Worm (Caenorhabditis elegans) whole organism, L2 larva: ENCODE data around the gene csa-1.

Source experiments
- R02D3.7 ChIP-seq: fragments of 150-350 bp; optimal IDR thresholded peaks from 2 replicates; lab custom pipeline; 2014; ENCODE audit warnings: missing biosample characterization, missing genetic modification characterization
- Y55F3AM.14 ChIP-seq: fragments of 200-800 bp; sonication (Bioruptor generic); optimal IDR thresholded peaks from 2 replicates; lab custom pipeline; 2018; ENCODE audit warnings: mild to moderate bottlenecking, missing genetic modification characterization, missing compliant biosample characterization
- ZK546.5 ChIP-seq: sonication (generic microtip); optimal IDR thresholded peaks from 2 replicates; lab custom pipeline; 2017; ENCODE audit warnings: missing biosample characterization, missing genetic modification characterization
- alr-1 ChIP-seq: fragments of 150-350 bp; optimal IDR thresholded peaks from 2 replicates; lab custom pipeline; 2014; ENCODE audit warnings: missing biosample characterization, missing genetic modification characterization
- aly-2 ChIP-seq: fragments of 150-350 bp; optimal IDR thresholded peaks from 2 replicates; lab custom pipeline; 2014; ENCODE audit warnings: missing biosample characterization, missing genetic modification characterization
- ama-1 ChIP-seq: fragments of 150-350 bp; optimal IDR thresholded peaks from 2 replicates; lab custom pipeline; 2018; ENCODE audit warnings: inconsistent platforms
- ceh-16 ChIP-seq: fragments of 150-350 bp; optimal IDR thresholded peaks from 2 replicates; lab custom pipeline; 2014; ENCODE audit warnings: missing biosample characterization, missing genetic modification characterization
- ceh-82 ChIP-seq: fragments of 150-350 bp; optimal IDR thresholded peaks from 2 replicates; lab custom pipeline; 2014; ENCODE audit warnings: missing biosample characterization, missing genetic modification characterization
- crh-2 ChIP-seq: sonication (generic microtip); optimal IDR thresholded peaks from 2 replicates; lab custom pipeline; 2017; ENCODE audit warnings: missing biosample characterization, missing genetic modification characterization
- dmd-4 ChIP-seq: sonication (generic microtip); optimal IDR thresholded peaks from 2 replicates; lab custom pipeline; 2017; ENCODE audit warnings: missing biosample characterization, missing genetic modification characterization
- elt-1 ChIP-seq: fragments of 150-350 bp; optimal IDR thresholded peaks from 2 replicates; lab custom pipeline; 2014; ENCODE audit warnings: missing biosample characterization, missing genetic modification characterization
- elt-3 ChIP-seq: sonication (generic microtip); optimal IDR thresholded peaks from 2 replicates; lab custom pipeline; 2017; ENCODE audit warnings: missing biosample characterization, missing genetic modification characterization
- fos-1 ChIP-seq: fragments of 150-350 bp; optimal IDR thresholded peaks from 2 replicates; lab custom pipeline; 2014; ENCODE audit warnings: missing biosample characterization, missing genetic modification characterization
- lin-11 ChIP-seq: fragments of 150-350 bp; sonication (generic microtip); optimal IDR thresholded peaks from 2 replicates; lab custom pipeline; 2014; ENCODE audit warnings: missing biosample characterization, missing genetic modification characterization, inconsistent platforms, mixed read lengths
- lin-13 ChIP-seq: fragments of 150-350 bp; optimal IDR thresholded peaks from 2 replicates; lab custom pipeline; 2014; ENCODE audit warnings: missing biosample characterization, missing genetic modification reagents, missing genetic modification characterization
- lin-39 ChIP-seq: fragments of 150-350 bp; optimal IDR thresholded peaks from 2 replicates; lab custom pipeline; 2014; ENCODE audit warnings: missing biosample characterization, missing genetic modification reagents, missing genetic modification characterization
- lsy-2 ChIP-seq, 2 experiments: fragments of 150-350 bp in 1 of 2; sonication (generic microtip) in 1 of 2; optimal IDR thresholded peaks; 2 replicates each; lab custom pipeline; 2014 to 2017; ENCODE audit warnings: missing biosample characterization in 2 of 2, missing genetic modification characterization in 2 of 2
- mab-5 ChIP-seq: fragments of 150-350 bp; optimal IDR thresholded peaks from 2 replicates; lab custom pipeline; 2014; ENCODE audit warnings: missing biosample characterization, missing genetic modification characterization
- mbf-1 ChIP-seq: sonication (generic microtip); optimal IDR thresholded peaks from 2 replicates; lab custom pipeline; 2017; ENCODE audit warnings: missing biosample characterization, missing genetic modification characterization
- nhr-10 ChIP-seq: sonication (generic microtip); optimal IDR thresholded peaks from 2 replicates; lab custom pipeline; 2017; ENCODE audit warnings: missing biosample characterization, missing genetic modification characterization
- nhr-11 ChIP-seq: fragments of 150-350 bp; optimal IDR thresholded peaks from 2 replicates; lab custom pipeline; 2014; ENCODE audit warnings: missing biosample characterization, missing genetic modification characterization
- nhr-129 ChIP-seq: fragments of 150-350 bp; optimal IDR thresholded peaks from 2 replicates; lab custom pipeline; 2014; ENCODE audit warnings: missing biosample characterization, missing genetic modification characterization
- nhr-21 ChIP-seq: fragments of 150-350 bp; optimal IDR thresholded peaks from 2 replicates; lab custom pipeline; 2014; ENCODE audit warnings: missing biosample characterization, missing genetic modification characterization
- nhr-23 ChIP-seq: fragments of 150-350 bp; optimal IDR thresholded peaks from 2 replicates; lab custom pipeline; 2014; ENCODE audit warnings: missing biosample characterization, missing genetic modification reagents, missing genetic modification characterization
- nhr-237 ChIP-seq: fragments of 150-350 bp; optimal IDR thresholded peaks from 2 replicates; lab custom pipeline; 2014; ENCODE audit warnings: missing biosample characterization, missing genetic modification characterization
- nhr-25 ChIP-seq: fragments of 150-350 bp; sonication (generic microtip); optimal IDR thresholded peaks from 3 replicates; lab custom pipeline; 2014; ENCODE audit warnings: missing biosample characterization, missing genetic modification characterization
- nhr-6 ChIP-seq: fragments of 150-350 bp; optimal IDR thresholded peaks from 2 replicates; lab custom pipeline; 2014; ENCODE audit warnings: missing biosample characterization, missing genetic modification characterization
- nhr-77 ChIP-seq: fragments of 150-350 bp; optimal IDR thresholded peaks from 2 replicates; lab custom pipeline; 2014; ENCODE audit warnings: missing biosample characterization, missing genetic modification characterization
- peb-1 ChIP-seq: fragments of 150-350 bp; optimal IDR thresholded peaks from 2 replicates; lab custom pipeline; 2014; ENCODE audit warnings: missing biosample characterization, missing genetic modification characterization
- sem-4 ChIP-seq: fragments of 150-350 bp; optimal IDR thresholded peaks from 2 replicates; lab custom pipeline; 2014; ENCODE audit warnings: missing biosample characterization, missing genetic modification reagents, missing genetic modification characterization
- skn-1 ChIP-seq: sonication (generic microtip); optimal IDR thresholded peaks from 2 replicates; lab custom pipeline; 2017; ENCODE audit warnings: missing biosample characterization, missing genetic modification characterization
- sma-9 ChIP-seq, 2 experiments: fragments of 150-350 bp in 1 of 2; sonication (generic microtip) in 1 of 2; optimal IDR thresholded peaks; 2 replicates each; lab custom pipeline; 2014 to 2016; ENCODE audit warnings: missing genetic modification characterization in 2 of 2, mild to moderate bottlenecking in 1 of 2, missing biosample characterization in 1 of 2, missing compliant biosample characterization in 1 of 2, missing genetic modification reagents in 1 of 2, moderate library complexity in 1 of 2
- snpc-4 ChIP-seq: fragments of 150-350 bp; optimal IDR thresholded peaks from 2 replicates; lab custom pipeline; 2014; ENCODE audit warnings: missing biosample characterization, missing genetic modification characterization
- unc-55 ChIP-seq: fragments of 150-350 bp; sonication (generic microtip); optimal IDR thresholded peaks from 3 replicates; lab custom pipeline; 2014; ENCODE audit warnings: missing biosample characterization, missing genetic modification reagents, missing genetic modification characterization
- ztf-1 ChIP-seq: fragments of 200-800 bp; sonication (Bioruptor generic); conservative IDR thresholded peaks from 2 replicates; pipeline ENCODE4 v1.3.6; 2022; ENCODE audit warnings: missing genetic modification characterization, missing compliant biosample characterization
- ztf-4 ChIP-seq: fragments of 150-350 bp; optimal IDR thresholded peaks from 2 replicates; lab custom pipeline; 2014; ENCODE audit warnings: missing biosample characterization, missing genetic modification characterization

The csa-1 gene

DNA sequence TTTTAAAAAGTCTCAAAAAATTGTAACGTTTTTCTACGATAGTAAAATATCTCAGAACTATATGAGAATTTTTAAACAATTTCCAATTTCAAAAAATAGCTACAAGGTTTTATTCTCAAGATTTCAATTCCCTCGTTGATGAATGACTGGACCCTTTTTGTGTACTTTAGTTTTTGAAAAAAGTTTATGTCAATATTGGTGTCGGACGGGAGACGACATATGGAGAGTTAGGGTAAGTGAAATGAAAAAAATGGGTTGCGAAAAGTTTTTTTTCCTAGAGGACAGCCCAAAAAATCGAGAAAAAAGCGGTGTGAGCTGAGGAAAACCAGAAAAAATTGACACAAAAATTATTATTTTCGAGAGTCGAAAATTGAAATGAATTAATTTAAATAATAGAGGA lies 38.7 kb downstream of the csa-1 start:
- TF ChIP-seq sma-9 (GFP tag; optimal IDR thresholded peaks at IDR 0.05; lab: Kevin White, UChicago): peak; percentile 3
- TF ChIP-seq sma-9 (tag; optimal IDR thresholded peaks at IDR 0.05; lab: Kevin White, UChicago): no peak
- no peak for TF ChIP-seq ceh-82 (tag; lab: Kevin White, UChicago)
- TF ChIP-seq, all 48 proteins: peak for 1

DNA sequence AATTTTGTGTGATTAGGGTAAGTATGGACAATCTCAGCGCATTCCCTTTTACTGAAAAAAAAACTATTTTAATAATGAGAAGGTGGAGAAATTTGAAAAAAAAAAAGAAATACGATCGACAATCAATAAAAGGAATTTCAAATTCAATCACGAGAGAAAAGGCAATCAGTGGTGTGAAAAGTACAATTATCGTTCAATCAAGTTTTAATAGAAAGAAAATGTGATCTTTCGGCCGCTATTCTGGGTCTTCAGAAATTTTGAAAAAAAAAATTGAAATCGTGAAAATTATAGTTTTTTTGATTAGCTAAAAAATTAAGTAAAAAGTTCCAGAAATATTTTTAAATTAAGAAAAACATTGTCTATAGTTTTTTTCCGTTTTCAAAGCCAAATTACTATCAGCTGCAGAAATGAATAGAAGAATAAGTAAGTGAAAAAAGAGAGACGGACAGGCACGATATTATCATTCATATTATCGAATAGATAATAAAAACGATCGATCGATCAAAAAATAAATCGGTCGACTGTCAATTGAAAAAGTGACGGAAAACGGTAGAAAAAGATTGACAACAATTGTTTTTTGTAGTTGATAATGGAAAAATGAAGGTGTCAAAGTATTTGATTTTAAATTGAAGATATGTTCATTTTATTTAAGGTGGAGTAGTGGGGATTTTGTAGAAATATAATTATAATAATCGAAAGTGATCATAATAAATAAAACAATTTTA lies 39.3 kb downstream of the csa-1 start, which contains the start of gene gldi-3:
TSS of gene gldi-3 (minus strand) at position 51 of the 725 bp plus-strand sequence.
- TF ChIP-seq ztf-1 (GFP tag; lab: Robert Waterston, UW) (no peak), lsy-2 (tag; optimal IDR thresholded peaks at IDR 0.05; lab: Kevin White, UChicago) (peak in 1 of 2 experiments; percentile 23), fos-1 (peak; percentile 48), ztf-4 (peak; percentile 16)
- TF ChIP-seq, all 48 proteins: peak for 3

DNA sequence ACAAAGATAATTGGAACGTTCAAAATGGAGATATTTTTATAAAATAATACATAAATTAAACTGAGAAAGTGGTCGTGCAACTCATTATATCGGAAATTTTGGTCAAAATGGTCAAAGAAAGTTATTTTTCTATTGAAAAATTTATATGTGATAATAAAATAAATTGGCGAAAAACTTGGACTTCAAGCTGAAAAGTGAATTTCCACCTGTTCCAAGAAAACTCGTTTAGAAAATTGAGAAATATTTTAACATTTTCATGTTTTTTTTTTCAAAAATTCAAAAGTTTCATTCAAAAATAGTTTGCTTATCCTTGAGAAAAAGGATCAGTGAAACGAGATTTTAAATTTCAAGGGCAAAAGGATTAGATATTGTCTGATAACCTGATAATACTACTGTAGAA lies 40.5 kb downstream of the csa-1 start:
- TF ChIP-seq dmd-4 (tag; lab: Kevin White, UChicago): no peak
- TF ChIP-seq mab-5: no peak
- TF ChIP-seq fos-1: no peak
- TF ChIP-seq aly-2: no peak
- TF ChIP-seq snpc-4 (tag; lab: Kevin White, UChicago): no peak
- TF ChIP-seq elt-3 (tag; lab: Kevin White, UChicago): no peak
- TF ChIP-seq ZK546.5 (tag; lab: Kevin White, UChicago): no peak
- TF ChIP-seq nhr-21 (tag; lab: Kevin White, UChicago): no peak
- TF ChIP-seq elt-1 (tag; lab: Kevin White, UChicago): no peak
- no peak for TF ChIP-seq nhr-23 (tag; lab: Kevin White, UChicago)
- TF ChIP-seq nhr-77 (tag; lab: Kevin White, UChicago): no peak
- TF ChIP-seq sem-4 (tag; lab: Kevin White, UChicago): no peak
- TF ChIP-seq nhr-11 (tag; lab: Kevin White, UChicago): no peak
- TF ChIP-seq sma-9 (GFP tag; optimal IDR thresholded peaks at IDR 0.05; lab: Kevin White, UChicago): no peak
- TF ChIP-seq sma-9 (tag; optimal IDR thresholded peaks at IDR 0.05; lab: Kevin White, UChicago): no peak
- TF ChIP-seq R02D3.7: no peak
- TF ChIP-seq peb-1 (tag; lab: Kevin White, UChicago): no peak
- TF ChIP-seq alr-1 (tag; lab: Kevin White, UChicago): no peak
- TF ChIP-seq nhr-25: no peak

DNA sequence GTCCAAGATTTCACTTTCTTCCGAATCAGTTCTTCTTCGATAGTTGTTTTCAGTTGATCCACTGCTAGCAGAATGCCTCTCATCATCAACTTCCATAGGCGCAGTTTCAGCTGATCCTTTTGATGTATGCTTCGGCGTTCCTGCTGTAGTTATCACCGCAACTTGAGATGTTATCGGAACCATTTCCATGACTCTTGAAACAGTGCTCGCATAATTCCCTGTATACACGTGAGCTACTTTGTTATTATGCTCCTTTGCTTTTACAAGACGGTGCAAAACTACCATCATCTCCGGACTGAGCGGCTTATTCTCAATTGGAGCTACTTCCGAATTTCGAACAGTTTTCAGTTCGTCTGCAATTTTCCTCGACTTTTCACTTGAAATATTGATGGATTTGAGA lies 42.4 kb downstream of the csa-1 start:
- TF ChIP-seq ceh-16 (tag; lab: Kevin White, UChicago) (no peak), nhr-25 (no peak), ceh-82 (tag; lab: Kevin White, UChicago) (no peak), lin-39 (tag; lab: Kevin White, UChicago) (no peak), mbf-1 (tag; lab: Kevin White, UChicago) (no peak), dmd-4 (tag; lab: Kevin White, UChicago) (no peak), unc-55 (GFP tag; lab: Kevin White, UChicago) (no peak), nhr-10 (tag; lab: Kevin White, UChicago) (no peak), nhr-237 (tag; lab: Kevin White, UChicago) (no peak), lsy-2 (tag; optimal IDR thresholded peaks at IDR 0.05; lab: Kevin White, UChicago) (no peak)
- TF ChIP-seq, all 48 proteins: peak for 0

- peak; percentile 8 for TF ChIP-seq crh-2
- TF ChIP-seq lsy-2 (tag; optimal IDR thresholded peaks at IDR 0.05; lab: Kevin White, UChicago): peak in 1 of 2 experiments; percentile 6
- TF ChIP-seq ama-1 (lab: Kevin White, UChicago): no peak
- no peak for TF ChIP-seq nhr-11 (tag; lab: Kevin White, UChicago)
- TF ChIP-seq, all 48 proteins: peak for 2
Measured at ce11 chrII:9275173-9275572, 44.4 kb downstream of the csa-1 start.

DNA sequence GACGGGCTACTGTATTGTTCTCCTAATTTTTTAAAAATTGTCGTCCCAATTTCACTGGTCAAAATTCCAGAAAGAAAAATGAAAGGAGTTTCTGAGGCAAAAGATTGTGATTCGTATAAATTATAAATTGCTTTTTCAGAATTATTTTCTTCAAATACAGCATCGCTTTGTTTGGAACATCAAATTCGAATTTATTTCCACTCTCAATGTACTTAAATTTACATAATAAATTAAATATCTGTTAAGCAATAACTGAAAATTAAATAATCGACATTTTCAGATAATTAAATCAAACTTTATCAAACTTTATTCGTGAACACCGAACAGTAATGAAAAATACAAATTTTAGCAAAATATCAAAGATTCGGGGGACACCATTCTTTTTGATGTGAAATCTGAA lies 44.8 kb downstream of the csa-1 start:
- TF ChIP-seq alr-1 (tag; lab: Kevin White, UChicago) (no peak), snpc-4 (tag; lab: Kevin White, UChicago) (no peak), sma-9 (GFP tag; optimal IDR thresholded peaks at IDR 0.05; lab: Kevin White, UChicago) (no peak), sma-9 (tag; optimal IDR thresholded peaks at IDR 0.05; lab: Kevin White, UChicago) (no peak), nhr-129 (tag; lab: Kevin White, UChicago) (no peak), nhr-6 (tag; lab: Kevin White, UChicago) (no peak), lin-11 (tag; lab: Kevin White, UChicago) (no peak), ama-1 (lab: Kevin White, UChicago) (no peak), ceh-16 (tag; lab: Kevin White, UChicago) (no peak), Y55F3AM.14 (no peak), skn-1 (tag; lab: Kevin White, UChicago) (no peak), lin-13 (GFP tag; lab: Kevin White, UChicago) (no peak), nhr-25 (no peak), mbf-1 (tag; lab: Kevin White, UChicago) (no peak)
- TF ChIP-seq, all 48 proteins: peak for 0
